Fruit fly (Drosophila melanogaster) whole organism, adult: ENCODE measurements around the gene ida.

ENCODE experiments used
- CG11617 ChIP-seq: fragments of 200-800 bp; sonication (Bioruptor generic); optimal IDR thresholded peaks from 2 replicates; lab custom pipeline; 2017; ENCODE audit warnings: mild to moderate bottlenecking, missing biosample characterization, missing genetic modification reagents, missing genetic modification characterization
- CG12768 ChIP-seq: fragments of 200-800 bp; sonication (Bioruptor generic); optimal IDR thresholded peaks from 2 replicates; lab custom pipeline; 2017; ENCODE audit warnings: missing biosample characterization, missing genetic modification characterization, mild to moderate bottlenecking, moderate library complexity, missing genetic modification reagents
- CG14711 ChIP-seq: fragments of 200-800 bp; sonication (Bioruptor generic); optimal IDR thresholded peaks from 2 replicates; lab custom pipeline; 2018; ENCODE audit warnings: missing biosample characterization, mild to moderate bottlenecking, missing genetic modification characterization, moderate library complexity
- CG1620 ChIP-seq: fragments of 200-800 bp; sonication (Bioruptor generic); optimal IDR thresholded peaks from 2 replicates; lab custom pipeline; 2016; ENCODE audit warnings: missing biosample characterization, missing genetic modification characterization
- CG33017 ChIP-seq: fragments of 200-800 bp; sonication (Bioruptor generic); optimal IDR thresholded peaks from 2 replicates; lab custom pipeline; 2018; ENCODE audit warnings: missing biosample characterization, mild to moderate bottlenecking, missing genetic modification characterization, moderate library complexity
- CG5204 ChIP-seq: fragments of 200-800 bp; sonication (Bioruptor generic); optimal IDR thresholded peaks from 2 replicates; lab custom pipeline; 2016; ENCODE audit warnings: missing biosample characterization, missing genetic modification characterization
- CG7045 ChIP-seq: fragments of 200-800 bp; sonication (Bioruptor generic); optimal IDR thresholded peaks from 2 replicates; lab custom pipeline; 2017; ENCODE audit warnings: missing biosample characterization, mild to moderate bottlenecking, missing genetic modification characterization
- CG7101 ChIP-seq: fragments of 200-800 bp; sonication (Bioruptor generic); optimal IDR thresholded peaks from 2 replicates; lab custom pipeline; 2018; ENCODE audit warnings: missing biosample characterization, mild to moderate bottlenecking, missing genetic modification characterization, moderate library complexity
- Clk ChIP-seq: fragments of 200-800 bp; sonication (Bioruptor generic); optimal IDR thresholded peaks from 2 replicates; lab custom pipeline; 2017; ENCODE audit warnings: missing biosample characterization, missing genetic modification characterization
- Crg-1 ChIP-seq: fragments of 200-800 bp; sonication (Bioruptor generic); optimal IDR thresholded peaks from 2 replicates; lab custom pipeline; 2016; ENCODE audit warnings: missing biosample characterization, missing genetic modification characterization
- Hr96 ChIP-seq: fragments of 200-800 bp; sonication (Bioruptor generic); optimal IDR thresholded peaks from 2 replicates; lab custom pipeline; 2016; ENCODE audit warnings: missing biosample characterization, missing genetic modification characterization
- Mnt ChIP-seq: fragments of 200-800 bp; sonication (Bioruptor generic); optimal IDR thresholded peaks from 2 replicates; lab custom pipeline; 2016; ENCODE audit warnings: missing biosample characterization, mild to moderate bottlenecking, missing genetic modification characterization
- bab1 ChIP-seq: fragments of 200-800 bp; sonication (Bioruptor generic); optimal IDR thresholded peaks from 3 replicates; lab custom pipeline; 2019; ENCODE audit warnings: missing biosample characterization, mild to moderate bottlenecking, missing genetic modification characterization, moderate library complexity
- cic ChIP-seq: fragments of 200-800 bp; sonication (Bioruptor generic); optimal IDR thresholded peaks from 2 replicates; lab custom pipeline; 2017; ENCODE audit warnings: missing biosample characterization, mild to moderate bottlenecking, missing genetic modification characterization, moderate library complexity
- cnc ChIP-seq, 2 experiments: fragments of >200 bp; optimal IDR thresholded peaks; 2 replicates each; lab custom pipeline; 2017
- kay ChIP-seq: fragments of 200-800 bp; sonication (Bioruptor generic); peaks from one replicate; lab custom pipeline; 2016; ENCODE audit warnings: missing biosample characterization, missing genetic modification characterization, borderline replicate concordance
- ovo ChIP-seq: fragments of 200-800 bp; sonication (Bioruptor generic); optimal IDR thresholded peaks from 2 replicates; lab custom pipeline; 2016; ENCODE audit warnings: missing biosample characterization, missing genetic modification characterization
- pad ChIP-seq: fragments of 200-800 bp; sonication (Bioruptor generic); optimal IDR thresholded peaks from 3 replicates; lab custom pipeline; 2017; ENCODE audit warnings: missing biosample characterization, missing genetic modification characterization, mild to moderate bottlenecking, moderate library complexity, missing genetic modification reagents
- tj ChIP-seq: fragments of 200-800 bp; sonication (Bioruptor generic); optimal IDR thresholded peaks from 3 replicates; lab custom pipeline; 2017; ENCODE audit warnings: missing biosample characterization, mild to moderate bottlenecking, missing genetic modification characterization, moderate library complexity
- toe ChIP-seq: fragments of 200-800 bp; sonication (Bioruptor generic); optimal IDR thresholded peaks from 2 replicates; lab custom pipeline; 2016; ENCODE audit warnings: missing biosample characterization, missing genetic modification characterization

Gene ida

DNA sequence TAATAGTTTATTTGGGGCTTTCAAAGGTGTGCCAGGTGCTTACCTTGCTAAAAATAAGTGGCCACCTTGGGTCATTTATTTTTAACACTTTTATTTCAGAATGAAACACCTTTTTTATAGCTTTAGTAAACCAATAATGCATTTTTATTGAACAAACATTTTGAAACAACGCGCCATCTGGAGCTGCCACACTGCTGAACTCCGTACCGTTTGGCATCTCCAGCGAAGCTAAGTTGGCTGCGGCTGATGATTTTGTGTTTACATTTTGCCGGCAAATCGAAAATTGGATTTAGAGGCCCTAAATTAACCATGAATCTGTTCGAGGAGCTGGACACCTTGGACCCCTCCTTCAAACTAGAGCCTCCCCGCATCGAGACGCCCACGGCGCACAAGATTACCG is at the start of gene ida:
Gene ida, plus strand, starts transcription at position 234 of the 400 bp plus-strand sequence.
- no peak for TF ChIP-seq ovo (GFP tag; lab: Kevin White, UChicago)
- no peak for TF ChIP-seq cnc (optimal IDR thresholded peaks at IDR 0.05; lab: Kevin White, UChicago)
- no peak for TF ChIP-seq kay
- peak; percentile 14 for TF ChIP-seq tj (GFP tag; lab: Kevin White, UChicago)
- no peak for TF ChIP-seq CG5204
- TF ChIP-seq Clk (GFP tag; lab: Kevin White, UChicago), result no peak
- no peak for TF ChIP-seq CG11617 (GFP tag; lab: Kevin White, UChicago)
- no peak for TF ChIP-seq CG7045 (GFP tag; lab: Kevin White, UChicago)
- peak; percentile 29 for TF ChIP-seq CG12768 (GFP tag; lab: Kevin White, UChicago)
- TF ChIP-seq CG7101 (tag; lab: Kevin White, UChicago), result no peak
- TF ChIP-seq Hr96 (GFP tag; lab: Kevin White, UChicago), result no peak
- TF ChIP-seq CG1620 (GFP tag; lab: Kevin White, UChicago), result no peak
- TF ChIP-seq Mnt (GFP tag; lab: Kevin White, UChicago), result peak; percentile 41
- peak; percentile 23 for TF ChIP-seq bab1
- no peak for TF ChIP-seq pad (GFP tag; lab: Kevin White, UChicago)
- peak; percentile 27 for TF ChIP-seq cic (GFP tag; lab: Kevin White, UChicago)
- TF ChIP-seq CG14711, result no peak
- no peak for TF ChIP-seq Crg-1 (GFP tag; lab: Kevin White, UChicago)
- TF ChIP-seq CG33017, result no peak
- TF ChIP-seq toe (GFP tag; lab: Kevin White, UChicago), result no peak

DNA sequence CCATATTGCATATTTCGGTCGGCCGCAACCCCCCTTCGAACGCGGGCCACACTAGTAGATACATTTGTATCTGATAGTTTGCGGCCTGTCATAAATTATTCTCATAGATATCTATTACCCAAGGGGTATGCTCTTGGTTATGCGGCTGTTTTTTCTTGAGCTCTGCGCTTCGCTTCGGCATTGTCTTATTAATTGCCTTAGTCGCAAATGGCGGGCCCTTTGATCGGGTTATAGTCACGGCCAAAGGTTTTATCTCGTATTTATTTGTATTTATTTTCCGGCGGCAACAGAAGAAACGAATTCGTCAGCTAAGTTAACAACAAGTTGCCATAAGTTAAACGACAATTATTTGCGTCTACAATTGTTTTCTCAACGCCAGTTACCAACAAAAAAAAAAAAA is 49.1 kb upstream of the ida start:
- TF ChIP-seq kay, result peak; percentile 61
- no peak for TF ChIP-seq cic (GFP tag; lab: Kevin White, UChicago)

DNA sequence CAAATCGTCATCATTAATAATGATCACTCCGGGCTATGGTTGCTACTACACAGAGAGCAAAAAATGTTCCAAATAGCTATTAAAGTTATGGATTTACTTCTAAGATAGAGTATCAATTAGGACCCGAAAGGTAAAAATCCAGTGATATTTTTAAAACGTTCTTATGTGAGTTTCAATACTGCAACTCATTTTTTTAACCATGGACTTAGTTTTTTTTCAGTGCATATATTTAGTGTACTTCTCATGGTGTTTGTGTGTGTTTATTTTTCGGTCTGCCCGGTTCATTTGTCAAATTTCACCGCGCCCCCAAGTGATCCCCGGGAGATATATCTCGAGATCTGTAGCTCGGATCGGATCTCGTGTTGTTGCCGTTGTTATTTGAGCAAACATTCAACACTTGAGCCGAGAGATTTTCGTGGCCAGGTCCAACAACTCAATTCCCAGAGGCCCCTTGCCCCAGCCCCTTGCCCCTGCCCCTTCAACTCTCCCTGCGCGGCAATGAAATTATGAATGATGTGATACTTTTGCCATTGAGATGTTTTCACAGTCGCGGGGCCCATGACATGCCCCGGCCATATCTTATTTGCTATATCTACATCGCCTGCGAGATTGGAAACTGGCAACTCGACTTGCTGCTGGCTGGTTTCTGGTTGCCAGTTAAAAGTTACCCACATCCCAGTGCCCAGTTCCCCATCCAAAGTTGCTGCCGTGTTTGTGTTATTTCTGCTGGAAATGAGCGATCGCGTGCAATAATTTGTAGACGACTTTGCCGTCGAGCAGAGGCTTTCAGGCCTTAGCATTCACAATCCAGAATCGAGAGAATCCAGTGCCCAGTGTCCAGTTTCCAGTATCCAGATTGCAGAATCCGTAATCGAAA is 42.4 kb upstream of the ida start:
- TF ChIP-seq CG5204, result no peak
- no peak for TF ChIP-seq Clk (GFP tag; lab: Kevin White, UChicago)
- no peak for TF ChIP-seq CG7101 (tag; lab: Kevin White, UChicago)
- no peak for TF ChIP-seq Hr96 (GFP tag; lab: Kevin White, UChicago)
- no peak for TF ChIP-seq Mnt (GFP tag; lab: Kevin White, UChicago)
- no peak for TF ChIP-seq CG1620 (GFP tag; lab: Kevin White, UChicago)
- TF ChIP-seq bab1, result no peak
- no peak for TF ChIP-seq cic (GFP tag; lab: Kevin White, UChicago)

DNA sequence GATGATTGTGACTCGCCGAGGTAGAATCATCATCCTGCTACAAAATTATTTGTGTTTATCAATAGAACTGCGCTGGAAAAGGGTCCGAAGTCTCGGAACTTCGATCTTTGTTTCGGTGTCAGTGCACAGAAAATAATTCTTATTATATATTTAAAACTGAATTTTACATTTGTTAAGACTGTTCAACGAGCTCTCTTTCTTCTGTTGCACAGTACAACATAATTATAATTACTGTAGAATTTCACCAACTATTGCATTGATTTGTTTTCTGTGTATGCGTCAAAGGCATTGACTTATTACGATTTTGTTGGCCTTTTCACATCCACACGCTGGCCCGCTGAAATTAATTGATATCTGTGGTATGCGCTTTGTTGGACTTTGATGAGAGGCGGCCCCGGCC is 41.7 kb upstream of the ida start:
- TF ChIP-seq ovo (GFP tag; lab: Kevin White, UChicago) (no peak), Crg-1 (GFP tag; lab: Kevin White, UChicago) (no peak), cnc (optimal IDR thresholded peaks at IDR 0.05; lab: Kevin White, UChicago) (no peak), CG5204 (no peak), CG33017 (no peak), pad (GFP tag; lab: Kevin White, UChicago) (no peak), Hr96 (GFP tag; lab: Kevin White, UChicago) (no peak), CG14711 (no peak), CG7101 (tag; lab: Kevin White, UChicago) (no peak)

DNA sequence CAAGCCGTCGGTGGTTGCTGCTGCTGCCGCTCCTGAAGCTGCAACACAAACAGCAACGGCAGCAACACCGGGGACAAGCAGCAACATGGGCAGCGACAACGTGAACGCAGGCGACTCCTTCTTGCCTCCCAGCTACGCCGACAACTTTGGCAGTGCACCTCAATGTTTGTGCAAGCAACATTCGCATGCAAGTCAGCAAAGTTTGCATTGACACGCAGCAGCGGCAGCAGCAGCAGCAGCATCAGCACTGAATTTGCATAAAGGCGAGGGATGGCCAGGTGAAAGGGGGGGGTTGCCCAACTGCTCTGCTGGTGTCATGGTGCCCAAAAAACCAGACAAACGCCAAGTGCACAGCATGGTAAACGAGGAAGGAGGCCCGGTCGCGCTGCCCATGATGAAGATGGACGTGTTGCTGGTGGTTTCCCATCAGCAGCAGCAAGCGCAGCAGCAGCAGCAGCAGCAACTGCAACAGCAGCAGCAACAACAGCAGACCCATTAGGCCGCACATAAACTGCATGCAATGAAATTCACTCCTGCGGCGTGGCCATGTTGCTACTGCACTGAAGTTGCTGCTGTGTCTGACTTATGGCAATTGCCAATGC is 39.8 kb upstream of the ida start:
- TF ChIP-seq CG14711, result no peak
- TF ChIP-seq pad (GFP tag; lab: Kevin White, UChicago), result no peak
- no peak for TF ChIP-seq cnc (optimal IDR thresholded peaks at IDR 0.05; lab: Kevin White, UChicago)
- TF ChIP-seq ovo (GFP tag; lab: Kevin White, UChicago), result no peak
- no peak for TF ChIP-seq bab1
- no peak for TF ChIP-seq Crg-1 (GFP tag; lab: Kevin White, UChicago)
- no peak for TF ChIP-seq CG5204
- no peak for TF ChIP-seq CG1620 (GFP tag; lab: Kevin White, UChicago)
- TF ChIP-seq toe (GFP tag; lab: Kevin White, UChicago), result no peak
- no peak for TF ChIP-seq CG33017
- TF ChIP-seq CG7101 (tag; lab: Kevin White, UChicago), result no peak
- no peak for TF ChIP-seq Clk (GFP tag; lab: Kevin White, UChicago)

DNA sequence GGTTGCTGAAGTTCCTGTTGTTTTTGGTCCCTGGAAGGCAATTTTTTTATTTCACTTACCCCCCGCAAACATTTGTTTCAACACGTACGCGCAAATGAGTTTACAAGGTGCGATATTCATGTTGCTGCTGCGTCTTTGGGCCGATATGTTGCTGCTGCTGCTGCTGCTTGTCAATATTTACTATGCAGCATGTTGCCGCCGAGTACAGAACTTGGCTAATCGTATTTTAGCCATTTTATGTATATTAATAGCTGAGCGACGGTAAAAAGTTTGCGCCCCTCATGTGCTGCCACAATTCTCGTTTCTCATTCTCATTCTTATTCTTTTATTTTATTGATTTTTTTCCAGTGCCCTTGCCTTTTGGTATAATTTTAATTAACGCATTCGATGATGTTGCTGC is 38.7 kb upstream of the ida start:
- no peak for TF ChIP-seq CG33017
- no peak for TF ChIP-seq cnc (optimal IDR thresholded peaks at IDR 0.05; lab: Kevin White, UChicago)
- no peak for TF ChIP-seq CG14711
- no peak for TF ChIP-seq Clk (GFP tag; lab: Kevin White, UChicago)
- no peak for TF ChIP-seq CG7101 (tag; lab: Kevin White, UChicago)
- no peak for TF ChIP-seq CG5204
- no peak for TF ChIP-seq Hr96 (GFP tag; lab: Kevin White, UChicago)
- TF ChIP-seq tj (GFP tag; lab: Kevin White, UChicago), result no peak
- TF ChIP-seq pad (GFP tag; lab: Kevin White, UChicago), result no peak
- no peak for TF ChIP-seq Crg-1 (GFP tag; lab: Kevin White, UChicago)
- no peak for TF ChIP-seq toe (GFP tag; lab: Kevin White, UChicago)
- TF ChIP-seq CG12768 (GFP tag; lab: Kevin White, UChicago), result no peak
- TF ChIP-seq bab1, result no peak
- TF ChIP-seq CG1620 (GFP tag; lab: Kevin White, UChicago), result no peak
- no peak for TF ChIP-seq cic (GFP tag; lab: Kevin White, UChicago)
- TF ChIP-seq CG7045 (GFP tag; lab: Kevin White, UChicago), result no peak
- no peak for TF ChIP-seq ovo (GFP tag; lab: Kevin White, UChicago)
- TF ChIP-seq CG11617 (GFP tag; lab: Kevin White, UChicago), result no peak
- no peak for TF ChIP-seq Mnt (GFP tag; lab: Kevin White, UChicago)
- TF ChIP-seq kay, result no peak
